Worm (Caenorhabditis elegans): ENCODE results near the gene str-190.

The str-190 gene

ce11 chrV:7464696-7465095 is 13.6 kb downstream of the str-190 start, which contains the start of gene srh-89:
srh-89 (minus strand) TSS chrV:7464796.
- TF ChIP-seq daf-16 (GFP tag; optimal IDR thresholded peaks at IDR 0.05) (no peak), daf-16 (tag; optimal IDR thresholded peaks at IDR 0.05) (no peak), aha-1 (tag) (no peak), spr-3 (GFP tag; optimal IDR thresholded peaks at IDR 0.05) (no peak), dpl-1 (GFP tag; optimal IDR thresholded peaks at IDR 0.05) (no peak), nhr-42 (GFP tag; IDR thresholded peaks at IDR 0.05) (no peak), mes-2 (tag; optimal IDR thresholded peaks at IDR 0.05; ENCODE audit: poor library complexity, severe bottlenecking) (no peak), zip-11 (GFP tag; IDR thresholded peaks at IDR 0.05) (no peak), nhr-111 (GFP tag; optimal IDR thresholded peaks at IDR 0.05) (no peak), nhr-41 (GFP tag; IDR thresholded peaks at IDR 0.05) (no peak), F37D6.2 (tag; optimal IDR thresholded peaks at IDR 0.05) (no peak), lin-39 (tag; optimal IDR thresholded peaks at IDR 0.05) (no peak), pha-4 (GFP tag; IDR thresholded peaks at IDR 0.05) (no peak), pha-4 (tag; optimal IDR thresholded peaks at IDR 0.05) (no peak), mxl-2 (GFP tag; conservative IDR thresholded peaks at IDR 0.05) (no peak)

- TF ChIP-seq dve-1 (tag; optimal IDR thresholded peaks at IDR 0.05; ENCODE audit: insufficient read depth) (no peak), ces-1 (GFP tag; optimal IDR thresholded peaks at IDR 0.05) (no peak), egl-27 (tag; optimal IDR thresholded peaks at IDR 0.05) (no peak), D1046.2 (GFP tag; IDR thresholded peaks at IDR 0.05) (no peak), daf-12 (tag; optimal IDR thresholded peaks at IDR 0.05) (no peak), R02D3.7 (tag; optimal IDR thresholded peaks at IDR 0.05) (no peak), zip-2 (tag; optimal IDR thresholded peaks at IDR 0.05) (no peak), snpc-4 (tag; optimal IDR thresholded peaks at IDR 0.05) (no peak), zag-1 (tag; optimal IDR thresholded peaks at IDR 0.05) (no peak), lin-39 (tag; optimal IDR thresholded peaks at IDR 0.05) (no peak), F10B5.3 (tag; optimal IDR thresholded peaks at IDR 0.05) (no peak), set-16 (GFP tag; IDR thresholded peaks at IDR 0.05) (no peak), daf-8 (GFP tag; IDR thresholded peaks at IDR 0.05) (no peak), F49E8.2 (tag; optimal IDR thresholded peaks at IDR 0.05; ENCODE audit: borderline replicate concordance) (no peak), saeg-2 (GFP tag; IDR thresholded peaks at IDR 0.05) (no peak), spr-1 (tag; optimal IDR thresholded peaks at IDR 0.05) (no peak), nhr-77 (tag; optimal IDR thresholded peaks at IDR 0.05) (no peak), nhr-42 (GFP tag; IDR thresholded peaks at IDR 0.05) (no peak), nhr-6 (tag; optimal IDR thresholded peaks at IDR 0.05) (no peak)
Observed at ce11 chrV:7460898-7461297, 17.4 kb downstream of the str-190 start, which contains the start of gene srh-92. srh-92 (minus strand) TSS chrV:7460998.

ce11 chrV:7455008-7455407 is 23.3 kb downstream of the str-190 start, which contains the start of gene F25E5.2:
F25E5.2 (plus strand) TSS chrV:7455308.
- TF ChIP-seq ceh-32 (tag; optimal IDR thresholded peaks at IDR 0.05; ENCODE audit: poor library complexity) (no peak), ceh-44 (GFP tag; IDR thresholded peaks at IDR 0.05) (no peak), Y75B8A.6 (GFP tag; IDR thresholded peaks at IDR 0.05) (no peak), jun-1 (tag; optimal IDR thresholded peaks at IDR 0.05) (no peak), R02D3.7 (tag; optimal IDR thresholded peaks at IDR 0.05) (no peak), ztf-7 (tag; optimal IDR thresholded peaks at IDR 0.05) (no peak), ctbp-1 (GFP tag; IDR thresholded peaks at IDR 0.05) (no peak), nhr-111 (GFP tag; optimal IDR thresholded peaks at IDR 0.05) (no peak), Y48G9A.11 (GFP tag; IDR thresholded peaks at IDR 0.05) (no peak)

Data from whole organism, L4 larva.